Fruit fly (Drosophila melanogaster) S2 (cell line): ENCODE results near the gene lt.

Experiments
- CG8478 ChIP-seq: fragments of >200 bp; optimal IDR thresholded peaks from 2 replicates; lab custom pipeline; 2018
- CTCF ChIP-seq, 2 experiments: fragments of >200 bp; optimal IDR thresholded peaks; 2 replicates each; lab custom pipeline; 2018

Gene lt

DNA sequence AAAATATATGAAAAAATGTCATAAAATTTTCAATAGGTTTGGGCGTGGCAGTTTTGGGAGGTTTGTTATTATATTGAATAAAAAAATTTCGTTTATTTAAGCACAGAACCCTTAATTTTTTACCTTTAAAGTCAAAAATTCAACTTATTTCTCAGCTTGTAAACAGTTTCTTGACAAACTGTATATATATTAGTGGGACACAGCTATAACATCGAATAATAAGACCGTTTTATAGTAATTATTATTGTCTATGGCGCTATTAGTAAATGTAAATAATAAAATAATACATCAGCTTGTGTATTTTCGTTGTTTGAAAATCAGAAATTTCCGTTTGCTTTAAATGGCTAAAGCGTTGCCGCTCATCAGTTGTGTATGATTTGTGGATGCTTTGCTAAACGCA lies at the start of gene lt:
lt (plus strand) TSS at position 240 of the 400 bp plus-strand sequence.
- TF ChIP-seq CG8478 (lab: Kevin White, UChicago), result no peak
- TF ChIP-seq CTCF (optimal IDR thresholded peaks at IDR 0.05; lab: Kevin White, UChicago), result no peak

DNA sequence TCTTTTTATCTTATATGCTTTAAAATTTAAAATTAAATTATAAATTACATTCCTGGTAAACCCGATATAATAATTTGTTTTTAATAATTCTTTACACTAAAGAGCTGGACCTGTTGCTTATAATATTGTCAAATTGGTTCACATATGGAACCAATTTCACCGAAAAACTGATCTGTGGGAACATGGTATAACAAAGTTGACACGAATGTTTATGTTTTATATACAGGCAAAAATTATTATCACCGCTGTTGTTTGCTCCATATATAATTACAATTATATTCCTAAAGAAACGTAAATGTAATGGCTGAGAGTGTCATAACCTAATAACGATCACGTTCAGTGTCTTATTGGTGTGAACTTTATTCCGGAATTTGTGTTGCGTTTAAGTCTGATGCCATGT lies 57.0 kb downstream of the lt start, which contains the start of gene cta:
cta (plus strand) TSS at position 233 of the 400 bp plus-strand sequence.
- TF ChIP-seq CG8478 (lab: Kevin White, UChicago) (no peak), CTCF (optimal IDR thresholded peaks at IDR 0.05; lab: Kevin White, UChicago) (no peak)
